Worm (Caenorhabditis elegans): Measurements from ENCODE around the gene anmt-1.

- TF ChIP-seq ama-1 (optimal IDR thresholded peaks at IDR 0.05) = peak; percentile 79
- peak; percentile 96 for TF ChIP-seq B0310.2 (tag; optimal IDR thresholded peaks at IDR 0.05)
- peak; percentile 98 for TF ChIP-seq pes-1 (GFP tag; IDR thresholded peaks at IDR 0.05)
- peak; percentile 98 for TF ChIP-seq tbx-37 (GFP tag; conservative IDR thresholded peaks at IDR 0.05)
- TF ChIP-seq flt-1 (GFP tag; IDR thresholded peaks at IDR 0.05) = peak; percentile 99
- peak; percentile 97 for TF ChIP-seq aly-1 (tag; optimal IDR thresholded peaks at IDR 0.05)
- TF ChIP-seq ets-7 (tag; optimal IDR thresholded peaks at IDR 0.05) = peak; percentile 94
- peak; percentile 82 for TF ChIP-seq hmbx-1 (tag; optimal IDR thresholded peaks at IDR 0.05)
- TF ChIP-seq hnd-1 (tag; optimal IDR thresholded peaks at IDR 0.05) = peak; percentile 89
Measured at ce11 chrIII:8678371-8678770, 6.2 kb upstream of the anmt-1 start.
